Worm (Caenorhabditis elegans) whole organism, L3 larva: ENCODE results near the gene ttr-35.

Experiments used
- ZK546.5 ChIP-seq: sonication (generic microtip); optimal IDR thresholded peaks from 2 replicates; lab custom pipeline; 2017; ENCODE audit warnings: missing biosample characterization, missing genetic modification characterization
- aly-2 ChIP-seq: fragments of 150-350 bp; optimal IDR thresholded peaks from 2 replicates; lab custom pipeline; 2014; ENCODE audit warnings: missing biosample characterization, missing genetic modification characterization
- ama-1 ChIP-seq: fragments of 150-350 bp; optimal IDR thresholded peaks from 2 replicates; lab custom pipeline; 2018
- ceh-16 ChIP-seq: sonication (generic microtip); optimal IDR thresholded peaks from 2 replicates; lab custom pipeline; 2017; ENCODE audit warnings: missing biosample characterization, missing genetic modification characterization
- ceh-28 ChIP-seq: fragments of 150-350 bp; optimal IDR thresholded peaks from 2 replicates; lab custom pipeline; 2014; ENCODE audit warnings: missing biosample characterization, missing genetic modification reagents, missing genetic modification characterization
- ceh-82 ChIP-seq: fragments of 150-350 bp; optimal IDR thresholded peaks from 2 replicates; lab custom pipeline; 2014; ENCODE audit warnings: missing biosample characterization, missing genetic modification characterization
- egl-27 ChIP-seq: sonication (generic microtip); optimal IDR thresholded peaks from 4 replicates; lab custom pipeline; 2017; ENCODE audit warnings: missing biosample characterization, missing genetic modification reagents, missing genetic modification characterization
- elt-1 ChIP-seq: fragments of 150-350 bp; optimal IDR thresholded peaks from 2 replicates; lab custom pipeline; 2014; ENCODE audit warnings: missing biosample characterization, missing genetic modification characterization
- elt-2 ChIP-seq: sonication (generic microtip); optimal IDR thresholded peaks from 2 replicates; lab custom pipeline; 2016; ENCODE audit warnings: missing genetic modification reagents, mild to moderate bottlenecking, missing genetic modification characterization, missing compliant biosample characterization
- elt-3 ChIP-seq, 3 experiments: fragments of 150-350 bp in 1 of 3; sonication (generic microtip) in 2 of 3; optimal IDR thresholded peaks; 2 replicates in 2 of 3; 4 replicates in 1 of 3; lab custom pipeline; 2014 to 2017; ENCODE audit warnings: missing biosample characterization in 3 of 3, missing genetic modification characterization in 3 of 3
- eor-1 ChIP-seq, 2 experiments: fragments of 150-350 bp; optimal IDR thresholded peaks; 2 replicates each; lab custom pipeline; 2014 to 2018; ENCODE audit warnings: missing biosample characterization in 2 of 2, missing genetic modification characterization in 2 of 2
- fkh-10 ChIP-seq: sonication (generic microtip); optimal IDR thresholded peaks from 2 replicates; lab custom pipeline; 2017; ENCODE audit warnings: missing biosample characterization, missing genetic modification reagents, missing genetic modification characterization
- lin-15B ChIP-seq: fragments of 150-350 bp; optimal IDR thresholded peaks from 2 replicates; lab custom pipeline; 2014; ENCODE audit warnings: missing biosample characterization, missing genetic modification characterization
- mdl-1 ChIP-seq: fragments of 150-350 bp; optimal IDR thresholded peaks from 2 replicates; lab custom pipeline; 2014; ENCODE audit warnings: missing biosample characterization, missing genetic modification characterization
- nfya-1 ChIP-seq: sonication (generic microtip); optimal IDR thresholded peaks from 2 replicates; lab custom pipeline; 2017; ENCODE audit warnings: missing genetic modification characterization, mild to moderate bottlenecking, missing compliant biosample characterization, antibody characterized with exemption, moderate library complexity; ENCODE audit not compliant: insufficient read depth
- nhr-12 ChIP-seq: fragments of 150-350 bp; optimal IDR thresholded peaks from 2 replicates; lab custom pipeline; 2014; ENCODE audit warnings: missing biosample characterization, missing genetic modification characterization
- nhr-23 ChIP-seq: fragments of 150-350 bp; optimal IDR thresholded peaks from 2 replicates; lab custom pipeline; 2014; ENCODE audit warnings: missing biosample characterization, missing genetic modification reagents, missing genetic modification characterization
- nhr-237 ChIP-seq: fragments of 150-350 bp; optimal IDR thresholded peaks from 2 replicates; lab custom pipeline; 2014; ENCODE audit warnings: missing biosample characterization, missing genetic modification characterization
- nhr-25 ChIP-seq: sonication (generic microtip); optimal IDR thresholded peaks from 2 replicates; lab custom pipeline; 2017; ENCODE audit warnings: missing biosample characterization, missing genetic modification characterization
- nhr-28 ChIP-seq: fragments of 150-350 bp; optimal IDR thresholded peaks from 2 replicates; lab custom pipeline; 2014; ENCODE audit warnings: missing biosample characterization, missing genetic modification characterization
- nhr-43 ChIP-seq: sonication (generic microtip); optimal IDR thresholded peaks from 2 replicates; lab custom pipeline; 2016; ENCODE audit warnings: mild to moderate bottlenecking, missing genetic modification characterization, missing compliant biosample characterization; ENCODE audit not compliant: poor library complexity, severe bottlenecking
- nhr-77 ChIP-seq: fragments of 150-350 bp; optimal IDR thresholded peaks from 2 replicates; lab custom pipeline; 2014; ENCODE audit warnings: missing biosample characterization, missing genetic modification characterization
- pha-4 ChIP-seq: fragments of 150-350 bp; optimal IDR thresholded peaks from 2 replicates; lab custom pipeline; 2014; ENCODE audit warnings: missing biosample characterization, missing genetic modification reagents, missing genetic modification characterization
- pqm-1 ChIP-seq: fragments of 150-350 bp; optimal IDR thresholded peaks from 2 replicates; lab custom pipeline; 2017; ENCODE audit warnings: missing biosample characterization, missing genetic modification characterization, inconsistent platforms
- skn-1 ChIP-seq: fragments of 150-350 bp; optimal IDR thresholded peaks from 2 replicates; lab custom pipeline; 2014; ENCODE audit warnings: missing biosample characterization, missing genetic modification characterization
- snpc-4 ChIP-seq: fragments of 150-350 bp; optimal IDR thresholded peaks from 2 replicates; lab custom pipeline; 2014; ENCODE audit warnings: missing biosample characterization, missing genetic modification characterization
- tbx-2 ChIP-seq: sonication (generic microtip); optimal IDR thresholded peaks from 2 replicates; lab custom pipeline; 2016; ENCODE audit warnings: mild to moderate bottlenecking, missing genetic modification characterization, missing compliant biosample characterization
- unc-39 ChIP-seq: sonication (generic microtip); optimal IDR thresholded peaks from 4 replicates; lab custom pipeline; 2017; ENCODE audit warnings: missing biosample characterization, missing genetic modification characterization
- unc-62 ChIP-seq: fragments of 150-350 bp; sonication (generic microtip); optimal IDR thresholded peaks from 4 replicates; lab custom pipeline; 2014; ENCODE audit warnings: missing biosample characterization, missing genetic modification reagents, missing genetic modification characterization
- ztf-11 ChIP-seq: fragments of 150-350 bp; optimal IDR thresholded peaks from 2 replicates; lab custom pipeline; 2014; ENCODE audit warnings: missing biosample characterization, missing genetic modification characterization
- ztf-4 ChIP-seq: fragments of 150-350 bp; optimal IDR thresholded peaks from 2 replicates; lab custom pipeline; 2014; ENCODE audit warnings: missing biosample characterization, missing genetic modification characterization

The ttr-35 gene

DNA sequence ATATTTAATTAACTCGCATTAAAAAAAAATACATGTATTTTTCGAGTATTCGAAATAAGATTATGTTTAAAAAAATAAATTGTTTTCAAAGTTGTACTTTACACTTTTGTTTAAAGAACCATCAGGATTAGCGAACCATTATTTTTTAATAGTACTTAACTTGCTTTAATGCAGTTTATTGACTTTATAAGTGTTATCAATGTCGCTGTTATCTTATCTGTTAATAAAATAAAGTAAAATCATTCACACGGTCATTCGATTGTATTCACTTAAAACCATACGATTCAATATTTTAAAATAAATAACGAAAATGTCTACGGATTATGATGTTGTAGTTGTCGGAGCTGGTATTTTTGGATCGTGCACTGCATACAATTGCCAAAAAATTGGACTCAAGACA is 35.5 kb upstream of the ttr-35 start, which contains the start of gene C15B12.1:
Gene C15B12.1, plus strand, starts transcription at position 271 of the 400 bp plus-strand sequence.
- TF ChIP-seq elt-2 (peak; percentile 67), eor-1 (tag; optimal IDR thresholded peaks at IDR 0.05; lab: Kevin White, UChicago) (no peak), egl-27 (no peak), pqm-1 (tag; lab: Kevin White, UChicago) (peak; percentile 76), nhr-77 (tag; lab: Kevin White, UChicago) (no peak)

DNA sequence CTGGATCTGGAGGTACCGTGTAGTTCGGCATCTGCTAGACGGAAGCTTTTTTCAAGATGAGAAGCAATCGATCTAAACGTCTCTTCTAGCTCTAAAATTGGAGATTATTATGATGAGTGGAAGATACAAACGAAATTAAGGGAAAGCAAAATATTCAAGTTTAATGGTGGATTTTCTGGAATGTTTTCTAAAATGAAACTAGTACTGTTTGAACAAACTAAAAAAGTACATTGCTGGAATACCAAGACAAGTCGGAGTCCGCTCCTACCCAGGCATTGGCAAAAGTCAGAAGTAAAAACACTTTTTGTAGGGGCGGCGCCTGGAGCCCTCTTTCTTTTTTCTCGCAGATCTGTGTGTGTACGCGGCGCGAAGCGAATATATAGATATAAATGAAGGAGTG is 27.3 kb upstream of the ttr-35 start, which contains the start of gene gar-1:
Gene gar-1, minus strand, starts transcription at position 101 of the 400 bp plus-strand sequence.
- TF ChIP-seq fkh-10: no peak
- no peak for TF ChIP-seq nfya-1
- no peak for TF ChIP-seq eor-1 (tag; optimal IDR thresholded peaks at IDR 0.05; lab: Kevin White, UChicago)
- no peak for TF ChIP-seq nhr-237 (tag; lab: Kevin White, UChicago)
- TF ChIP-seq ceh-28 (tag; lab: Kevin White, UChicago): no peak
- TF ChIP-seq elt-3 (tag; optimal IDR thresholded peaks at IDR 0.05; lab: Kevin White, UChicago): no peak
- TF ChIP-seq ama-1 (lab: Kevin White, UChicago): no peak
- TF ChIP-seq ceh-16 (tag; lab: Kevin White, UChicago): no peak
- no peak for TF ChIP-seq skn-1 (tag; lab: Kevin White, UChicago)
- no peak for TF ChIP-seq ceh-82 (tag; lab: Kevin White, UChicago)
- TF ChIP-seq ZK546.5 (tag; lab: Kevin White, UChicago): no peak
- TF ChIP-seq ztf-11 (tag; lab: Kevin White, UChicago): no peak
- no peak for TF ChIP-seq mdl-1 (tag; lab: Kevin White, UChicago)
- TF ChIP-seq, all 47 proteins: peak for 0

- TF ChIP-seq pha-4 (tag; lab: Kevin White, UChicago) (no peak), nhr-12 (tag; lab: Kevin White, UChicago) (no peak), lin-15B (no peak), fkh-10 (no peak), elt-1 (no peak), tbx-2 (tag; lab: Kevin White, UChicago) (no peak), nhr-23 (tag; lab: Kevin White, UChicago) (no peak), eor-1 (tag; optimal IDR thresholded peaks at IDR 0.05; lab: Kevin White, UChicago) (no peak), unc-39 (tag; lab: Kevin White, UChicago) (no peak), nhr-237 (tag; lab: Kevin White, UChicago) (no peak), nhr-25 (tag; lab: Kevin White, UChicago) (no peak), nhr-43 (tag; lab: Kevin White, UChicago) (no peak), nhr-28 (no peak), unc-62 (GFP tag; lab: Kevin White, UChicago) (no peak), aly-2 (tag; lab: Kevin White, UChicago) (no peak), ceh-82 (tag; lab: Kevin White, UChicago) (no peak)
Measured at ce11 chrX:6499736-6500135, 12.3 kb upstream of the ttr-35 start, which contains the start of gene actl-1. TSS of gene actl-1 (minus strand) at chrX:6499836.

ce11 chrX:6503148-6503547 is 8.9 kb upstream of the ttr-35 start:
- TF ChIP-seq nhr-25 (tag; lab: Kevin White, UChicago): no peak
- TF ChIP-seq nhr-23 (tag; lab: Kevin White, UChicago): no peak
- no peak for TF ChIP-seq lin-15B
- TF ChIP-seq unc-62 (GFP tag; lab: Kevin White, UChicago): no peak
- TF ChIP-seq pqm-1 (tag; lab: Kevin White, UChicago): peak; percentile 4
- TF ChIP-seq nhr-12 (tag; lab: Kevin White, UChicago): no peak
- TF ChIP-seq elt-2: peak; percentile 64
- no peak for TF ChIP-seq nhr-237 (tag; lab: Kevin White, UChicago)
- no peak for TF ChIP-seq ztf-4 (tag; lab: Kevin White, UChicago)
- TF ChIP-seq nhr-28: no peak

ce11 chrX:6505008-6505407 is 7.1 kb upstream of the ttr-35 start, which contains the start of gene cdf-1:
TSS of gene cdf-1 (minus strand) at chrX:6505143.
- TF ChIP-seq nhr-28 (no peak), ZK546.5 (tag; lab: Kevin White, UChicago) (no peak), ztf-4 (tag; lab: Kevin White, UChicago) (no peak), nhr-43 (tag; lab: Kevin White, UChicago) (no peak), lin-15B (peak; percentile 16), elt-1 (no peak), fkh-10 (no peak), ama-1 (lab: Kevin White, UChicago) (no peak), pha-4 (tag; lab: Kevin White, UChicago) (no peak), unc-39 (tag; lab: Kevin White, UChicago) (no peak), nfya-1 (peak; percentile 23), snpc-4 (tag; lab: Kevin White, UChicago) (no peak), egl-27 (no peak), nhr-23 (tag; lab: Kevin White, UChicago) (peak; percentile 45), ceh-16 (tag; lab: Kevin White, UChicago) (no peak), tbx-2 (tag; lab: Kevin White, UChicago) (no peak)
